Fruit fly (Drosophila melanogaster) Kc167 (cell line): ENCODE results near the gene tty.

Source experiments
- Myc ChIP-seq: fragments of >200 bp; optimal IDR thresholded peaks from 2 replicates; lab custom pipeline; 2017; ENCODE audit warnings: missing external identifiers
- h ChIP-seq: fragments of >200 bp; optimal IDR thresholded peaks from 3 replicates; lab custom pipeline; 2018; ENCODE audit warnings: missing external identifiers
- psq ChIP-seq: fragments of >200 bp; optimal IDR thresholded peaks from 2 replicates; lab custom pipeline; 2017; ENCODE audit warnings: missing external identifiers

dm6 chrX:21338153-21338552, 1.3 kb downstream of the tty start:
- TF ChIP-seq h (no peak), psq (lab: Kevin White, UChicago) (no peak), Myc (lab: Kevin White, UChicago) (no peak)
